Worm (Caenorhabditis elegans) whole organism, L4 larva: Measurements from ENCODE around the gene C07A9.5.

ENCODE experiments used
- F37D6.2 ChIP-seq: sonication (generic microtip); optimal IDR thresholded peaks from 2 replicates; lab custom pipeline; 2016; ENCODE audit warnings: mild to moderate bottlenecking, missing genetic modification characterization, missing compliant biosample characterization
- F44E2.7 ChIP-seq: fragments of 200-800 bp; sonication (Bioruptor generic); IDR thresholded peaks from 2 replicates; pipeline ENCODE4 v2.1.2; 2022; ENCODE audit warnings: missing genetic modification characterization, missing compliant biosample characterization
- Y105C5A.15 ChIP-seq: fragments of 200-800 bp; sonication (Bioruptor generic); IDR thresholded peaks from 2 replicates; pipeline ENCODE4 v1.3.6; 2022; ENCODE audit warnings: missing genetic modification characterization, missing compliant biosample characterization
- Y5F2A.4 ChIP-seq: fragments of 200-800 bp; sonication (Bioruptor generic); optimal IDR thresholded peaks from 2 replicates; lab custom pipeline; 2018; ENCODE audit warnings: mild to moderate bottlenecking, missing genetic modification characterization, missing compliant biosample characterization
- Y75B8A.6 ChIP-seq: fragments of 200-800 bp; sonication (Bioruptor generic); IDR thresholded peaks from 2 replicates; pipeline ENCODE4 v1.3.6; 2022; ENCODE audit warnings: missing genetic modification reagents, missing genetic modification characterization, missing compliant biosample characterization
- ZK337.2 ChIP-seq: fragments of 200-800 bp; sonication (Bioruptor generic); IDR thresholded peaks from 2 replicates; pipeline ENCODE4 v1.3.6; 2022; ENCODE audit warnings: missing genetic modification reagents, missing genetic modification characterization, missing compliant biosample characterization
- aha-1 ChIP-seq: fragments of 150-350 bp; peaks from one replicate; lab custom pipeline; 2014; ENCODE audit warnings: missing biosample characterization, missing genetic modification characterization
- aly-2 ChIP-seq: sonication (generic microtip); optimal IDR thresholded peaks from 2 replicates; lab custom pipeline; 2018; ENCODE audit warnings: missing biosample characterization, missing genetic modification characterization
- ama-1 ChIP-seq: fragments of 150-350 bp; optimal IDR thresholded peaks from 2 replicates; lab custom pipeline; 2014; ENCODE audit warnings: inconsistent platforms, mixed read lengths
- arid-1 ChIP-seq: fragments of 200-800 bp; sonication (Bioruptor generic); conservative IDR thresholded peaks from 2 replicates; pipeline ENCODE4 v1.3.6; 2022; ENCODE audit warnings: missing genetic modification reagents, missing genetic modification characterization, missing compliant biosample characterization
- ceh-28 ChIP-seq: fragments of 150-350 bp; optimal IDR thresholded peaks from 2 replicates; lab custom pipeline; 2014; ENCODE audit warnings: missing biosample characterization, missing genetic modification reagents, missing genetic modification characterization
- ceh-32 ChIP-seq: sonication (generic microtip); optimal IDR thresholded peaks from 2 replicates; lab custom pipeline; 2016; ENCODE audit warnings: mild to moderate bottlenecking, missing genetic modification characterization, missing compliant biosample characterization; ENCODE audit not compliant: poor library complexity
- ceh-62 ChIP-seq: sonication (generic microtip); optimal IDR thresholded peaks from 2 replicates; lab custom pipeline; 2017; ENCODE audit warnings: missing biosample characterization, missing genetic modification characterization
- cey-2 ChIP-seq: sonication (generic microtip); optimal IDR thresholded peaks from 3 replicates; lab custom pipeline; 2017; ENCODE audit warnings: missing genetic modification characterization, mild to moderate bottlenecking, missing compliant biosample characterization, antibody characterized with exemption, borderline replicate concordance; ENCODE audit not compliant: insufficient read depth
- ctbp-1 ChIP-seq: fragments of 200-800 bp; sonication (Bioruptor generic); IDR thresholded peaks from 2 replicates; pipeline ENCODE4 v1.3.6; 2022; ENCODE audit warnings: missing genetic modification reagents, missing genetic modification characterization, missing compliant biosample characterization
- daf-12 ChIP-seq: fragments of 150-350 bp; optimal IDR thresholded peaks from 2 replicates; lab custom pipeline; 2014; ENCODE audit warnings: missing biosample characterization, missing genetic modification reagents, missing genetic modification characterization
- daf-16 ChIP-seq, 3 experiments: sonication (generic microtip); optimal IDR thresholded peaks; 2 replicates each; lab custom pipeline; 2016 to 2017; ENCODE audit warnings: missing genetic modification characterization in 3 of 3, missing genetic modification reagents in 3 of 3, mild to moderate bottlenecking in 2 of 3, missing compliant biosample characterization in 2 of 3, missing biosample characterization in 1 of 3, moderate library complexity in 1 of 3
- daf-19 ChIP-seq: fragments of 200-800 bp; sonication (Bioruptor generic); conservative IDR thresholded peaks from 2 replicates; pipeline ENCODE4 v1.3.6; 2022; ENCODE audit warnings: missing genetic modification characterization, missing compliant biosample characterization
- daf-8 ChIP-seq: fragments of 200-800 bp; sonication (Bioruptor generic); IDR thresholded peaks from 2 replicates; pipeline ENCODE4 v1.3.6; 2022; ENCODE audit warnings: missing genetic modification characterization, missing compliant biosample characterization
- dmd-8 ChIP-seq: fragments of 200-800 bp; sonication (Bioruptor generic); IDR thresholded peaks from 2 replicates; pipeline ENCODE4 v1.3.6; 2022; ENCODE audit warnings: missing genetic modification characterization, missing compliant biosample characterization
- dpl-1 ChIP-seq: fragments of 150-350 bp; optimal IDR thresholded peaks from 2 replicates; lab custom pipeline; 2014; ENCODE audit warnings: missing biosample characterization, missing genetic modification reagents, missing genetic modification characterization
- hif-1 ChIP-seq, 2 experiments: sonication (generic microtip); optimal IDR thresholded peaks; 2 replicates each; lab custom pipeline; 2016 to 2017; ENCODE audit warnings: missing compliant biosample characterization in 2 of 2, missing genetic modification characterization in 2 of 2, missing genetic modification reagents in 2 of 2, missing genotype in 2 of 2, mild to moderate bottlenecking in 1 of 2
- hlh-11 ChIP-seq: fragments of 200-800 bp; sonication (Bioruptor generic); optimal IDR thresholded peaks from 2 replicates; lab custom pipeline; 2018; ENCODE audit warnings: mild to moderate bottlenecking, missing genetic modification characterization, missing compliant biosample characterization
- hmg-1.1 ChIP-seq: fragments of 200-800 bp; sonication (Bioruptor generic); IDR thresholded peaks from 2 replicates; pipeline ENCODE4 v1.3.6; 2022; ENCODE audit warnings: missing genetic modification reagents, missing genetic modification characterization, missing compliant biosample characterization
- lim-7 ChIP-seq: fragments of 200-800 bp; sonication (Bioruptor generic); IDR thresholded peaks from 2 replicates; pipeline ENCODE4 v1.3.6; 2022; ENCODE audit warnings: missing genetic modification characterization, missing compliant biosample characterization
- lin-1 ChIP-seq: fragments of 200-800 bp; sonication (Bioruptor generic); IDR thresholded peaks from 2 replicates; pipeline ENCODE4 v1.3.6; 2022; ENCODE audit warnings: missing genetic modification reagents, missing genetic modification characterization, missing compliant biosample characterization
- lin-15B ChIP-seq: fragments of 150-350 bp; sonication (generic microtip); optimal IDR thresholded peaks from 3 replicates; lab custom pipeline; 2014; ENCODE audit warnings: missing biosample characterization, missing genetic modification characterization
- lin-29 ChIP-seq: fragments of 200-800 bp; sonication (Bioruptor generic); IDR thresholded peaks from 2 replicates; pipeline ENCODE4 v1.3.6; 2022; ENCODE audit warnings: missing genetic modification reagents, missing genetic modification characterization, missing compliant biosample characterization
- lir-3 ChIP-seq: sonication (generic microtip); optimal IDR thresholded peaks from 2 replicates; lab custom pipeline; 2016; ENCODE audit warnings: mild to moderate bottlenecking, missing genetic modification characterization, missing compliant biosample characterization
- lsy-2 ChIP-seq, 2 experiments: fragments of 150-350 bp in 1 of 2; sonication (generic microtip) in 1 of 2; optimal IDR thresholded peaks; 2 replicates each; lab custom pipeline; 2014 to 2017; ENCODE audit warnings: missing biosample characterization in 2 of 2, missing genetic modification characterization in 2 of 2
- madf-5 ChIP-seq, 2 experiments: fragments of 200-800 bp; sonication (Bioruptor generic); IDR thresholded peaks; 2 replicates each; pipeline ENCODE4 v1.3.6; 2022; ENCODE audit warnings: missing compliant biosample characterization in 2 of 2, missing genetic modification characterization in 2 of 2
- madf-9 ChIP-seq: fragments of 200-800 bp; sonication (Bioruptor generic); conservative IDR thresholded peaks from 2 replicates; pipeline ENCODE4 v1.3.6; 2022; ENCODE audit warnings: missing genetic modification reagents, missing genetic modification characterization, missing compliant biosample characterization
- mxl-2 ChIP-seq: fragments of 200-800 bp; sonication (Bioruptor generic); conservative IDR thresholded peaks from 2 replicates; pipeline ENCODE4 v1.3.6; 2022; ENCODE audit warnings: missing genetic modification reagents, missing genetic modification characterization, missing compliant biosample characterization
- nhr-10 ChIP-seq: fragments of 150-350 bp; optimal IDR thresholded peaks from 2 replicates; lab custom pipeline; 2014; ENCODE audit warnings: missing biosample characterization, missing genetic modification characterization
- nhr-111 ChIP-seq: fragments of 200-800 bp; sonication (Bioruptor generic); optimal IDR thresholded peaks from 2 replicates; lab custom pipeline; 2018; ENCODE audit warnings: mild to moderate bottlenecking, missing genetic modification characterization, missing compliant biosample characterization
- nhr-25 ChIP-seq: sonication (generic microtip); optimal IDR thresholded peaks from 2 replicates; lab custom pipeline; 2017; ENCODE audit warnings: missing genetic modification characterization, mild to moderate bottlenecking, missing compliant biosample characterization, antibody characterized with exemption, moderate library complexity, borderline replicate concordance; ENCODE audit not compliant: insufficient read depth
- nhr-41 ChIP-seq: fragments of 200-800 bp; sonication (Bioruptor generic); IDR thresholded peaks from 2 replicates; pipeline ENCODE4 v1.3.6; 2022; ENCODE audit warnings: missing genetic modification reagents, missing genetic modification characterization, missing compliant biosample characterization
- pha-4 ChIP-seq, 2 experiments: fragments of 150-350 bp in 1 of 2; fragments of 200-800 bp in 1 of 2; sonication (Bioruptor generic) in 1 of 2; IDR thresholded peaks in 1 of 2; optimal IDR thresholded peaks in 1 of 2; 2 replicates each; pipeline versions ENCODE4 v1.3.6 to Lab custom; 2014 to 2022; ENCODE audit warnings: missing genetic modification characterization in 2 of 2, missing genetic modification reagents in 2 of 2, missing biosample characterization in 1 of 2, missing compliant biosample characterization in 1 of 2
- pqm-1 ChIP-seq: sonication (generic microtip); optimal IDR thresholded peaks from 2 replicates; lab custom pipeline; 2017; ENCODE audit warnings: missing biosample characterization, missing genetic modification characterization
- saeg-2 ChIP-seq: fragments of 200-800 bp; sonication (Bioruptor generic); IDR thresholded peaks from 2 replicates; pipeline ENCODE4 v1.3.6; 2022; ENCODE audit warnings: missing genetic modification reagents, missing genetic modification characterization, missing compliant biosample characterization
- sdz-12 ChIP-seq: fragments of 200-800 bp; sonication (Bioruptor generic); optimal IDR thresholded peaks from 2 replicates; lab custom pipeline; 2018; ENCODE audit warnings: mild to moderate bottlenecking, missing genetic modification characterization, missing compliant biosample characterization
- skn-1 ChIP-seq: fragments of 150-350 bp; optimal IDR thresholded peaks from 2 replicates; lab custom pipeline; 2014; ENCODE audit warnings: missing biosample characterization, missing genetic modification characterization
- spr-1 ChIP-seq: sonication (generic microtip); optimal IDR thresholded peaks from 2 replicates; lab custom pipeline; 2016; ENCODE audit warnings: mild to moderate bottlenecking, missing genetic modification characterization, missing compliant biosample characterization
- unc-130 ChIP-seq: sonication (generic microtip); optimal IDR thresholded peaks from 2 replicates; lab custom pipeline; 2016; ENCODE audit warnings: missing genetic modification reagents, missing genetic modification characterization, missing compliant biosample characterization
- unc-62 ChIP-seq, 3 experiments: fragments of 150-350 bp in 1 of 3; sonication (generic microtip); optimal IDR thresholded peaks in 2 of 3; peaks in 1 of 3; 1 replicate in 1 of 3; 2 replicates in 2 of 3; lab custom pipeline; 2014 to 2017; ENCODE audit warnings: missing biosample characterization in 3 of 3, missing genetic modification characterization in 3 of 3, missing genetic modification reagents in 3 of 3, missing genotype in 1 of 3
- zfp-3 ChIP-seq: fragments of 200-800 bp; sonication (Bioruptor generic); conservative IDR thresholded peaks from 2 replicates; pipeline ENCODE4 v1.3.6; 2022; ENCODE audit warnings: missing genetic modification reagents, missing genetic modification characterization, missing compliant biosample characterization
- zip-11 ChIP-seq: fragments of 200-800 bp; sonication (Bioruptor generic); IDR thresholded peaks from 2 replicates; pipeline ENCODE4 v1.3.6; 2022; ENCODE audit warnings: missing genetic modification characterization, missing compliant biosample characterization
- ztf-7 ChIP-seq: fragments of 150-350 bp; optimal IDR thresholded peaks from 2 replicates; lab custom pipeline; 2014; ENCODE audit warnings: missing biosample characterization, missing genetic modification characterization

Gene C07A9.5

ce11 chrIII:9665490-9666179 lies 17.0 kb downstream of the C07A9.5 start (continued):
- TF ChIP-seq zip-11 (GFP tag; lab: Robert Waterston, UW) (no peak), unc-62 (GFP tag; optimal IDR thresholded peaks at IDR 0.05 in 1 of 2; lab: Kevin White, UChicago) (peak in 1 of 2 experiments; percentile 98), unc-62 (tag; optimal IDR thresholded peaks at IDR 0.05; lab: Kevin White, UChicago) (no peak), aha-1 (peak; percentile 94), sdz-12 (GFP tag; lab: Kevin White, UChicago) (no peak), lim-7 (GFP tag; lab: Robert Waterston, UW) (no peak), ztf-7 (no peak), lin-29 (no peak), Y75B8A.6 (no peak), skn-1 (tag; lab: Kevin White, UChicago) (no peak), daf-19 (GFP tag; lab: Robert Waterston, UW) (no peak), F44E2.7 (GFP tag; lab: Robert Waterston, UW) (no peak), madf-5 (GFP tag; IDR thresholded peaks at IDR 0.05; lab: Robert Waterston, UW) (no peak), Y105C5A.15 (GFP tag; lab: Robert Waterston, UW) (no peak), hmg-1.1 (peak; percentile 59; the same call in 1 of the 2 replicates), saeg-2 (no peak), aly-2 (tag; lab: Kevin White, UChicago) (no peak), hlh-11 (tag; lab: Kevin White, UChicago) (peak; percentile 45), lsy-2 (tag; optimal IDR thresholded peaks at IDR 0.05; lab: Kevin White, UChicago) (peak in 1 of 2 experiments; percentile 17), ZK337.2 (GFP tag; lab: Robert Waterston, UW) (no peak), F37D6.2 (peak; percentile 31), nhr-111 (GFP tag; lab: Kevin White, UChicago) (no peak), nhr-25 (tag; lab: Kevin White, UChicago) (no peak), nhr-10 (no peak), pha-4 (GFP tag; IDR thresholded peaks at IDR 0.05; lab: Robert Waterston, UW) (peak; percentile 55; the same call in 1 of the 2 replicates), pha-4 (tag; optimal IDR thresholded peaks at IDR 0.05; lab: Kevin White, UChicago) (no peak), ceh-32 (tag; lab: Kevin White, UChicago) (no peak), dmd-8 (no peak), ceh-62 (tag; lab: Kevin White, UChicago) (no peak), ceh-28 (tag; lab: Kevin White, UChicago) (no peak), ctbp-1 (GFP tag; lab: Robert Waterston, UW) (0 out of 2 replicates have a peak, but pooled peaks have one; percentile 21), daf-16 (GFP tag; optimal IDR thresholded peaks at IDR 0.05; lab: Kevin White, UChicago) (no peak), daf-16 (tag; optimal IDR thresholded peaks at IDR 0.05; lab: Kevin White, UChicago) (peak; percentile 66), lin-15B (no peak), cey-2 (tag; lab: Kevin White, UChicago) (no peak), daf-12 (no peak), Y5F2A.4 (no peak), spr-1 (tag; lab: Kevin White, UChicago) (no peak), arid-1 (GFP tag; lab: Robert Waterston, UW) (0 out of 2 replicates have a peak, but pooled peaks have one; percentile 34), pqm-1 (tag; lab: Kevin White, UChicago) (peak; percentile 56), zfp-3 (GFP tag; lab: Robert Waterston, UW) (no peak), nhr-41 (GFP tag; lab: Robert Waterston, UW) (no peak), dpl-1 (GFP tag; lab: Kevin White, UChicago) (no peak), mxl-2 (no peak), madf-9 (GFP tag; lab: Robert Waterston, UW) (no peak), unc-130 (GFP tag; lab: Kevin White, UChicago) (no peak), daf-8 (GFP tag; lab: Robert Waterston, UW) (no peak), ama-1 (no peak), lin-1 (GFP tag; lab: Robert Waterston, UW) (0 out of 2 replicates have a peak, but pooled peaks have one; percentile 24), hif-1 (tag; optimal IDR thresholded peaks at IDR 0.05; lab: Kevin White, UChicago) (peak in 1 of 2 experiments; percentile 23), lir-3 (tag; lab: Kevin White, UChicago) (no peak)
